Fruit fly (Drosophila melanogaster) whole organism, embryonic: Measurements from ENCODE around the gene Tsf2.

Experiments
- BEAF-32 ChIP-seq: fragments of 200-800 bp; sonication (Bioruptor generic); optimal IDR thresholded peaks from 3 replicates; lab custom pipeline; 2017; ENCODE audit warnings: missing biosample characterization, missing genetic modification characterization, mild to moderate bottlenecking, moderate library complexity, missing genetic modification reagents
- CG10462 ChIP-seq: fragments of 200-800 bp; sonication (Bioruptor generic); optimal IDR thresholded peaks from 2 replicates; lab custom pipeline; 2016; ENCODE audit warnings: missing biosample characterization, missing genetic modification characterization
- CG10543 ChIP-seq: fragments of 200-800 bp; sonication (Bioruptor generic); optimal IDR thresholded peaks from 3 replicates; lab custom pipeline; 2017; ENCODE audit warnings: missing biosample characterization, mild to moderate bottlenecking, missing genetic modification characterization, moderate library complexity
- CG11093 ChIP-seq: fragments of 200-800 bp; sonication (Bioruptor generic); IDR thresholded peaks from 3 replicates; pipeline ENCODE4 v1.3.6; 2022; ENCODE audit warnings: missing biosample characterization, missing genetic modification characterization
- CG12104 ChIP-seq: fragments of 200-800 bp; sonication (Bioruptor generic); optimal IDR thresholded peaks from 3 replicates; lab custom pipeline; 2016; ENCODE audit warnings: missing biosample characterization, missing genetic modification characterization
- CG12744 ChIP-seq: fragments of 200-800 bp; sonication (Bioruptor generic); optimal IDR thresholded peaks from 2 replicates; lab custom pipeline; 2016; ENCODE audit warnings: missing biosample characterization, missing genetic modification characterization
- CG13424 ChIP-seq: fragments of 200-800 bp; sonication (Bioruptor generic); optimal IDR thresholded peaks from 2 replicates; lab custom pipeline; 2019; ENCODE audit warnings: missing biosample characterization, mild to moderate bottlenecking, missing genetic modification characterization, moderate library complexity
- CG1529 ChIP-seq: fragments of 200-800 bp; sonication (Bioruptor generic); optimal IDR thresholded peaks from 3 replicates; lab custom pipeline; 2018; ENCODE audit warnings: missing biosample characterization, missing genetic modification characterization
- CG1603 ChIP-seq: fragments of 200-800 bp; sonication (Bioruptor generic); optimal IDR thresholded peaks from 2 replicates; lab custom pipeline; 2019; ENCODE audit warnings: missing biosample characterization, mild to moderate bottlenecking, missing genetic modification characterization, moderate library complexity
- CG17568 ChIP-seq: fragments of 200-800 bp; sonication (Bioruptor generic); optimal IDR thresholded peaks from 2 replicates; lab custom pipeline; 2018; ENCODE audit warnings: missing biosample characterization, mild to moderate bottlenecking, missing genetic modification characterization, moderate library complexity
- CG17829 ChIP-seq: fragments of 200-800 bp; optimal IDR thresholded peaks from 2 replicates; lab custom pipeline; 2019; ENCODE audit warnings: missing biosample characterization, mild to moderate bottlenecking, missing genetic modification characterization, moderate library complexity
- CG3726 ChIP-seq: fragments of 200-800 bp; sonication (Bioruptor generic); IDR thresholded peaks from 3 replicates; pipeline ENCODE4, ENCODE4 v1.3.6; 2022; ENCODE audit warnings: missing biosample characterization, missing genetic modification characterization
- CG4617 ChIP-seq: fragments of 200-800 bp; sonication (Bioruptor generic); optimal IDR thresholded peaks from 3 replicates; lab custom pipeline; 2016; ENCODE audit warnings: missing biosample characterization, missing genetic modification characterization, borderline replicate concordance
- CG5180 ChIP-seq: fragments of 200-800 bp; sonication (Bioruptor generic); optimal IDR thresholded peaks from 3 replicates; lab custom pipeline; 2017; ENCODE audit warnings: missing biosample characterization, missing genetic modification characterization, mild to moderate bottlenecking, moderate library complexity, missing genetic modification reagents
- CG6765 ChIP-seq: fragments of 200-800 bp; sonication (Bioruptor generic); optimal IDR thresholded peaks from 3 replicates; lab custom pipeline; 2017; ENCODE audit warnings: missing biosample characterization, mild to moderate bottlenecking, missing genetic modification characterization
- CG6813 ChIP-seq: fragments of 200-800 bp; sonication (Bioruptor generic); optimal IDR thresholded peaks from 2 replicates; lab custom pipeline; 2017; ENCODE audit warnings: missing biosample characterization, missing genetic modification characterization, mild to moderate bottlenecking, moderate library complexity, missing genetic modification reagents
- CG7271 ChIP-seq: fragments of 200-800 bp; sonication (Bioruptor generic); optimal IDR thresholded peaks from 2 replicates; lab custom pipeline; 2018; ENCODE audit warnings: missing biosample characterization, mild to moderate bottlenecking, missing genetic modification characterization, moderate library complexity
- CG7839 ChIP-seq: fragments of 200-800 bp; sonication (Bioruptor generic); optimal IDR thresholded peaks from 3 replicates; lab custom pipeline; 2018; ENCODE audit warnings: missing biosample characterization, mild to moderate bottlenecking, missing genetic modification characterization, moderate library complexity
- CG8944 ChIP-seq: fragments of 200-800 bp; sonication (Bioruptor generic); optimal IDR thresholded peaks from 3 replicates; lab custom pipeline; 2016; ENCODE audit warnings: missing biosample characterization, missing genetic modification characterization
- CG9932 ChIP-seq: fragments of 200-800 bp; sonication (Bioruptor generic); IDR thresholded peaks from 2 replicates; pipeline ENCODE4 v1.3.6; 2022; ENCODE audit warnings: missing biosample characterization, missing genetic modification characterization
- D19B ChIP-seq: fragments of 200-800 bp; sonication (Bioruptor generic); optimal IDR thresholded peaks from 2 replicates; lab custom pipeline; 2017; ENCODE audit warnings: missing biosample characterization, mild to moderate bottlenecking, missing genetic modification characterization
- Dbx ChIP-seq: fragments of 200-800 bp; sonication (Bioruptor generic); IDR thresholded peaks from 3 replicates; pipeline ENCODE4 v1.3.6; 2022; ENCODE audit warnings: missing biosample characterization, missing genetic modification characterization
- Eip74EF ChIP-seq, 2 experiments: fragments of 200-800 bp in 1 of 2; fragments of >200 bp in 1 of 2; sonication (Bioruptor generic) in 1 of 2; optimal IDR thresholded peaks; 2 replicates each; lab custom pipeline; 2017 to 2019; ENCODE audit warnings: missing biosample characterization in 2 of 2, missing genetic modification characterization in 2 of 2, mild to moderate bottlenecking in 1 of 2, moderate library complexity in 1 of 2
- HLH3B ChIP-seq: fragments of 200-800 bp; sonication (Bioruptor generic); IDR thresholded peaks from 2 replicates; pipeline ENCODE4 v1.3.6; 2022; ENCODE audit warnings: missing biosample characterization, missing genetic modification characterization
- Max ChIP-seq: fragments of 200-800 bp; sonication (Bioruptor generic); optimal IDR thresholded peaks from 2 replicates; lab custom pipeline; 2016; ENCODE audit warnings: missing biosample characterization, mild to moderate bottlenecking, missing genetic modification characterization
- Med ChIP-seq: fragments of 200-800 bp; sonication (Bioruptor generic); peaks from one replicate; lab custom pipeline; 2016; ENCODE audit warnings: missing biosample characterization, missing genetic modification characterization, mild to moderate bottlenecking, inconsistent platforms, moderate library complexity
- Mrtf ChIP-seq: fragments of 200-800 bp; sonication (Bioruptor generic); IDR thresholded peaks from 3 replicates; pipeline ENCODE4 v1.3.6; 2022; ENCODE audit warnings: missing biosample characterization, missing genetic modification characterization
- NFAT ChIP-seq: fragments of 200-800 bp; sonication (Bioruptor generic); IDR thresholded peaks from 2 replicates; pipeline ENCODE4 v1.3.6; 2022; ENCODE audit warnings: missing biosample characterization, missing genetic modification characterization
- Nf-YA ChIP-seq: fragments of 200-800 bp; sonication (Bioruptor generic); IDR thresholded peaks from 2 replicates; pipeline ENCODE4 v1.3.6; 2022; ENCODE audit warnings: missing biosample characterization, missing genetic modification characterization
- Opbp ChIP-seq: fragments of 200-800 bp; sonication (Bioruptor generic); IDR thresholded peaks from 3 replicates; pipeline ENCODE4 v1.3.6; 2022; ENCODE audit warnings: missing biosample characterization, missing genetic modification characterization; ENCODE audit not compliant: partially characterized antibody
- Poxn ChIP-seq: fragments of 200-800 bp; sonication (Bioruptor generic); IDR thresholded peaks from 2 replicates; pipeline ENCODE4 v1.3.6; 2022; ENCODE audit warnings: missing biosample characterization, missing genetic modification characterization
- Trl ChIP-seq, 3 experiments: fragments of >200 bp in 2 of 3; fragments of 200-800 bp in 1 of 3; sonication (Bioruptor generic) in 1 of 3; optimal IDR thresholded peaks; 2 replicates in 1 of 3; 3 replicates in 2 of 3; lab custom pipeline; 2016 to 2017; ENCODE audit warnings: missing biosample characterization in 1 of 3, missing genetic modification characterization in 1 of 3
- Xbp1 ChIP-seq: fragments of 200-800 bp; sonication (Bioruptor generic); optimal IDR thresholded peaks from 3 replicates; lab custom pipeline; 2016; ENCODE audit warnings: missing biosample characterization, mild to moderate bottlenecking, missing genetic modification characterization
- YL-1 ChIP-seq: fragments of 200-800 bp; sonication (Bioruptor generic); optimal IDR thresholded peaks from 3 replicates; lab custom pipeline; 2017; ENCODE audit warnings: missing biosample characterization, mild to moderate bottlenecking, missing genetic modification characterization
- abd-A ChIP-seq: fragments of 200-800 bp; sonication (Bioruptor generic); optimal IDR thresholded peaks from 3 replicates; lab custom pipeline; 2019; ENCODE audit warnings: missing biosample characterization, mild to moderate bottlenecking, missing genetic modification characterization, moderate library complexity
- dati ChIP-seq: fragments of 200-800 bp; sonication (Bioruptor generic); IDR thresholded peaks from 2 replicates; pipeline ENCODE4 v1.3.6; 2022; ENCODE audit warnings: missing biosample characterization, missing genetic modification characterization
- fd96Cb ChIP-seq: fragments of 200-800 bp; sonication (Bioruptor generic); optimal IDR thresholded peaks from 2 replicates; lab custom pipeline; 2018; ENCODE audit warnings: missing biosample characterization, mild to moderate bottlenecking, missing genetic modification characterization, moderate library complexity
- gcm2 ChIP-seq: fragments of 200-800 bp; sonication (Bioruptor generic); optimal IDR thresholded peaks from 2 replicates; lab custom pipeline; 2016; ENCODE audit warnings: missing biosample characterization, missing genetic modification characterization
- grau ChIP-seq: fragments of 200-800 bp; optimal IDR thresholded peaks from 3 replicates; lab custom pipeline; 2019; ENCODE audit warnings: missing biosample characterization, mild to moderate bottlenecking, missing genetic modification characterization, moderate library complexity
- grn ChIP-seq: fragments of 200-800 bp; sonication (Bioruptor generic); optimal IDR thresholded peaks from 3 replicates; lab custom pipeline; 2017; ENCODE audit warnings: missing biosample characterization, missing genetic modification characterization
- lilli ChIP-seq: fragments of 200-800 bp; sonication (Bioruptor generic); optimal IDR thresholded peaks from 3 replicates; lab custom pipeline; 2016; ENCODE audit warnings: missing biosample characterization, missing genetic modification characterization
- lmd ChIP-seq: fragments of 200-800 bp; sonication (Bioruptor generic); IDR thresholded peaks from 2 replicates; pipeline ENCODE4 v1.3.6; 2022; ENCODE audit warnings: missing biosample characterization, missing genetic modification characterization
- scrt ChIP-seq: fragments of 200-800 bp; sonication (Bioruptor generic); optimal IDR thresholded peaks from 2 replicates; lab custom pipeline; 2018; ENCODE audit warnings: missing biosample characterization, mild to moderate bottlenecking, missing genetic modification characterization, moderate library complexity
- seq ChIP-seq: fragments of 200-800 bp; sonication (Bioruptor generic); IDR thresholded peaks from 2 replicates; pipeline ENCODE4 v1.3.6; 2022; ENCODE audit warnings: missing biosample characterization, missing genetic modification characterization
- sim ChIP-seq: fragments of 200-800 bp; sonication (Bioruptor generic); IDR thresholded peaks from 2 replicates; pipeline ENCODE4 v1.3.6; 2022; ENCODE audit warnings: missing biosample characterization, missing genetic modification characterization
- sima ChIP-seq: fragments of 200-800 bp; sonication (Bioruptor generic); optimal IDR thresholded peaks from 2 replicates; lab custom pipeline; 2016; ENCODE audit warnings: missing biosample characterization, missing genetic modification characterization
- trem ChIP-seq: fragments of 200-800 bp; optimal IDR thresholded peaks from 3 replicates; lab custom pipeline; 2019; ENCODE audit warnings: missing biosample characterization, mild to moderate bottlenecking, missing genetic modification characterization, moderate library complexity
- usp ChIP-seq: fragments of >200 bp; optimal IDR thresholded peaks from 2 replicates; lab custom pipeline; 2017; ENCODE audit warnings: missing biosample characterization, missing genetic modification characterization
- zen2 ChIP-seq: fragments of 200-800 bp; sonication (Bioruptor generic); IDR thresholded peaks from 3 replicates; pipeline ENCODE4 v1.3.6; 2022; ENCODE audit warnings: missing biosample characterization, missing genetic modification characterization; ENCODE audit not compliant: partially characterized antibody

Tsf2 gene

dm6 chr3L:12533392-12534070, at the start of gene Tsf2, which contains the start of gene CG34242 (continued):
- TF ChIP-seq CG17829 (peak; percentile 83), CG11093 (GFP tag; lab: Robert Waterston, UW) (peak; percentile 75; the same call in 2 of the 3 replicates), HLH3B (GFP tag; lab: Robert Waterston, UW) (peak; percentile 93), CG6813 (GFP tag; lab: Kevin White, UChicago) (no peak), abd-A (tag; lab: Kevin White, UChicago) (no peak), CG10543 (GFP tag; lab: Kevin White, UChicago) (peak; percentile 52), CG12744 (GFP tag; lab: Kevin White, UChicago) (no peak), CG12104 (GFP tag; lab: Kevin White, UChicago) (peak; percentile 45), CG9932 (peak; percentile 96), CG6765 (GFP tag; lab: Kevin White, UChicago) (no peak), CG17568 (GFP tag; lab: Kevin White, UChicago) (no peak), Dbx (peak; percentile 94), NFAT (GFP tag; lab: Robert Waterston, UW) (peak; percentile 85), grn (no peak), CG8944 (GFP tag; lab: Kevin White, UChicago) (no peak), seq (GFP tag; lab: Robert Waterston, UW) (no peak), usp (no peak), Med (GFP tag; lab: Kevin White, UChicago) (peak; percentile 72), Xbp1 (GFP tag; lab: Kevin White, UChicago) (no peak), zen2 (GFP tag; lab: Robert Waterston, UW) (no peak), YL-1 (peak; percentile 87), CG1603 (no peak), Nf-YA (peak; percentile 91), sima (GFP tag; lab: Kevin White, UChicago) (no peak), trem (tag; lab: Kevin White, UChicago) (peak; percentile 88), Opbp (GFP tag; lab: Robert Waterston, UW) (no peak), Poxn (peak; percentile 31; the same call in 1 of the 2 replicates), lilli (GFP tag; lab: Kevin White, UChicago) (no peak), CG5180 (GFP tag; lab: Kevin White, UChicago) (no peak), D19B (GFP tag; lab: Kevin White, UChicago) (no peak), scrt (peak; percentile 73), Trl (optimal IDR thresholded peaks at IDR 0.05; lab: Kevin White, UChicago) (no peak), Trl (GFP tag; optimal IDR thresholded peaks at IDR 0.05; lab: Kevin White, UChicago) (no peak), CG4617 (GFP tag; lab: Kevin White, UChicago) (peak; percentile 26), CG13424 (tag; lab: Kevin White, UChicago) (peak; percentile 8), lmd (GFP tag; lab: Robert Waterston, UW) (peak; percentile 95), CG3726 (GFP tag; lab: Robert Waterston, UW) (peak; percentile 84; the same call in 2 of the 3 replicates), fd96Cb (tag; lab: Kevin White, UChicago) (peak; percentile 92), CG10462 (GFP tag; lab: Kevin White, UChicago) (no peak), grau (tag; lab: Kevin White, UChicago) (peak; percentile 94), Max (GFP tag; lab: Kevin White, UChicago) (peak; percentile 70), CG1529 (no peak), gcm2 (GFP tag; lab: Kevin White, UChicago) (no peak), dati (no peak), CG7839 (peak; percentile 52), CG7271 (tag; lab: Kevin White, UChicago) (peak; percentile 76), sim (GFP tag; lab: Robert Waterston, UW) (peak; percentile 58; the same call in 1 of the 2 replicates), Eip74EF (GFP tag; optimal IDR thresholded peaks at IDR 0.05; lab: Kevin White, UChicago) (peak in 1 of 2 experiments; percentile 33), BEAF-32 (no peak), Mrtf (GFP tag; lab: Robert Waterston, UW) (peak; percentile 87; the same call in 2 of the 3 replicates)
